Worm (Caenorhabditis elegans) whole organism, young adult: Measurements from ENCODE around the gene T01G1.2.

Source experiments
- D2030.7 ChIP-seq: fragments of 200-800 bp; sonication (Bioruptor generic); IDR thresholded peaks from 2 replicates; pipeline ENCODE4 v1.3.6; 2022; ENCODE audit warnings: missing genetic modification reagents, missing genetic modification characterization, missing compliant biosample characterization
- K12H6.12 ChIP-seq: fragments of 200-800 bp; sonication (Bioruptor generic); optimal IDR thresholded peaks from 2 replicates; lab custom pipeline; 2018; ENCODE audit warnings: mild to moderate bottlenecking, missing genetic modification characterization, missing compliant biosample characterization
- ama-1 ChIP-seq, 3 experiments: fragments of 150-350 bp in 1 of 3; sonication (generic microtip) in 2 of 3; optimal IDR thresholded peaks; 2 replicates each; lab custom pipeline; 2014 to 2018; ENCODE audit warnings: missing biosample characterization in 2 of 3, missing genetic modification characterization in 2 of 3, missing genetic modification reagents in 2 of 3
- cebp-2 ChIP-seq: fragments of 200-800 bp; sonication (Bioruptor generic); IDR thresholded peaks from 2 replicates; pipeline ENCODE4 v1.3.6; 2022; ENCODE audit warnings: missing genetic modification characterization, missing compliant biosample characterization
- dpl-1 ChIP-seq: fragments of 150-350 bp; optimal IDR thresholded peaks from 2 replicates; lab custom pipeline; 2014; ENCODE audit warnings: missing biosample characterization, missing genetic modification reagents, missing genetic modification characterization
- egl-44 ChIP-seq: fragments of 200-800 bp; sonication (Bioruptor generic); IDR thresholded peaks from 2 replicates; pipeline ENCODE4 v1.3.6; 2022; ENCODE audit warnings: missing genetic modification reagents, missing genetic modification characterization, missing compliant biosample characterization
- ets-4 ChIP-seq: fragments of 200-800 bp; sonication (Bioruptor generic); optimal IDR thresholded peaks from 2 replicates; lab custom pipeline; 2018; ENCODE audit warnings: mild to moderate bottlenecking, missing genetic modification characterization, missing compliant biosample characterization
- lin-35 ChIP-seq, 3 experiments: fragments of 150-350 bp in 2 of 3; sonication (generic microtip) in 1 of 3; optimal IDR thresholded peaks; 2 replicates each; lab custom pipeline; 2014 to 2018; ENCODE audit warnings: missing biosample characterization in 3 of 3, missing genetic modification characterization in 3 of 3, missing genetic modification reagents in 3 of 3
- zim-3 ChIP-seq: sonication (generic microtip); optimal IDR thresholded peaks from 2 replicates; lab custom pipeline; 2017; ENCODE audit warnings: mild to moderate bottlenecking, missing genetic modification characterization, moderate library complexity, missing compliant biosample characterization

DNA sequence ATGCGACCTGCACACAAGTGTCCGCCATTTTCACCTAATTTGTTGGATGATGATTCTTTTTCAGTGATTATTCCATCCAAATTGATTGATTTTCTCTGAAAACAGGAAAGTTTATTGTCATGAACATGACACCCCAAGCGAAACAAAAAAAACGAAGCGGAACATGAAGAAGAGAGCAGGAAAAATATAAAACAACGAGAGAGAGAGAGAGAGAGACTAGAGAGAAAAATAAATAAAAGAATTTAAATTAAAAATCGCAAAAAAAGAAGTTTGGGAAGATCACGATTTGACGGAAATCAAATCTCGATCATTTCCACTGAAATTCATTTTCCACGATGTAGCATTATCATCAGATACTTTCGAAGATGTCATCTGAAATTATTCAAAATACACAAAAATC is 5.6 kb downstream of the T01G1.2 start, which contains the start of gene klp-12:
- TF ChIP-seq D2030.7 (GFP tag; lab: Robert Waterston, UW) (no peak), egl-44 (GFP tag; lab: Robert Waterston, UW) (no peak), cebp-2 (GFP tag; lab: Robert Waterston, UW) (no peak), zim-3 (tag; lab: Kevin White, UChicago) (no peak), ets-4 (GFP tag; lab: Kevin White, UChicago) (no peak), K12H6.12 (tag; lab: Kevin White, UChicago) (no peak), ama-1 (optimal IDR thresholded peaks at IDR 0.05; lab: Kevin White, UChicago) (no peak), ama-1 (GFP tag; optimal IDR thresholded peaks at IDR 0.05; lab: Kevin White, UChicago) (no peak), dpl-1 (GFP tag; lab: Kevin White, UChicago) (no peak), lin-35 (GFP tag; optimal IDR thresholded peaks at IDR 0.05; lab: Kevin White, UChicago) (no peak)
